Worm (Caenorhabditis elegans): ENCODE data around the gene best-16.
A peak's percentile ranks its signal among the peaks of the same experiment; 100 is the strongest.

DNA sequence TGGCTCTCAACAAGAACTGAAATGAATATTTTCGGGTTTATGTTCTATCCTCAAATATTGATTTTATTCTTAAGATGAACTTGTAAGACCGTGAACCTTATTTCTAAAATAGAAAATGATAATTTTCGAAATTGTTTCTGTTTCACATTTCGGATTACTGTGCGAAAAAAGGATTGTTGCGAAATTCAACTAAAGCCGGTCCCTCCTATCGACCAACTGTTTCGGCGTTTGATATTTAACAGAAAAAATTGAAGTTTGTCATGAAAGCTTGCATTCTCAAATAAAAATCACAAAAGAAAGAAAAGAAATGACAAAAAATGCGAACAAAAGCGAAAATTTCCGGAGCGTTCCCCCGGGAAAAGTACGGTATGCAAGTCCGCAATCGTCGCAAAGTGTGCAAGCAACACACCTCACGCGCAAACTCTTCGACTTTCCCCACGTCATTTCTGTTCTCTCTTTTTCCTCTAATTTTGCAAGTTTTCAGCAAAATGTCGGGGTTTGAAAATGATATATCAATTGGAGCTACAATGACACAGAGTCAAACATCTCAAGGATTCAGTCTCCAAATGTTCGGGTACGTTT is 46.5 kb downstream of the best-16 start, which contains the start of gene C34D4.4:
- TF ChIP-seq egl-27 (tag; optimal IDR thresholded peaks at IDR 0.05) (no peak), nhr-6 (tag; optimal IDR thresholded peaks at IDR 0.05) (no peak), arid-1 (GFP tag; conservative IDR thresholded peaks at IDR 0.05) (0 out of 2 replicates have a peak, but pooled peaks have one; percentile 37), mxl-2 (GFP tag; conservative IDR thresholded peaks at IDR 0.05) (no peak), aly-2 (tag; optimal IDR thresholded peaks at IDR 0.05) (no peak)

Measured in whole organism, L4 larva.